Worm (Caenorhabditis elegans) whole organism, L1 larva: ENCODE results near the gene F10E7.2.

Experiments used
- C04F5.9 ChIP-seq: sonication (generic microtip); optimal IDR thresholded peaks from 2 replicates; lab custom pipeline; 2016; ENCODE audit warnings: missing genetic modification characterization, missing compliant biosample characterization
- C16A3.4 ChIP-seq: fragments of 150-350 bp; optimal IDR thresholded peaks from 2 replicates; lab custom pipeline; 2014; ENCODE audit warnings: missing biosample characterization, missing genetic modification characterization
- Y116A8C.19 ChIP-seq: sonication (generic microtip); optimal IDR thresholded peaks from 2 replicates; lab custom pipeline; 2016; ENCODE audit warnings: missing compliant biosample characterization, missing genetic modification characterization, borderline replicate concordance
- aha-1 ChIP-seq: fragments of 150-350 bp; optimal IDR thresholded peaks from 2 replicates; lab custom pipeline; 2014; ENCODE audit warnings: missing biosample characterization, missing genetic modification characterization
- alr-1 ChIP-seq: fragments of 200-800 bp; sonication (Bioruptor generic); optimal IDR thresholded peaks from 2 replicates; lab custom pipeline; 2018; ENCODE audit warnings: borderline replicate concordance, mild to moderate bottlenecking, missing genetic modification characterization, missing compliant biosample characterization
- blmp-1 ChIP-seq: fragments of 150-350 bp; optimal IDR thresholded peaks from 2 replicates; lab custom pipeline; 2014; ENCODE audit warnings: missing biosample characterization, missing genetic modification characterization
- elt-2 ChIP-seq: sonication (generic microtip); optimal IDR thresholded peaks from 2 replicates; lab custom pipeline; 2016; ENCODE audit warnings: missing genetic modification characterization, mild to moderate bottlenecking, inconsistent platforms, missing compliant biosample characterization, missing genetic modification reagents
- elt-3 ChIP-seq, 6 experiments: fragments of 150-350 bp in 1 of 6; sonication (generic microtip); optimal IDR thresholded peaks; 2 replicates each; lab custom pipeline; 2017 to 2018; ENCODE audit warnings: missing biosample characterization in 6 of 6, missing genetic modification characterization in 6 of 6, inconsistent platforms in 1 of 6
- grh-1 ChIP-seq: fragments of 200-800 bp; sonication (Bioruptor generic); IDR thresholded peaks from 2 replicates; pipeline ENCODE4 v1.3.6; 2022; ENCODE audit warnings: missing genetic modification reagents, missing genetic modification characterization, missing compliant biosample characterization
- hlh-4 ChIP-seq: sonication (generic microtip); optimal IDR thresholded peaks from 2 replicates; lab custom pipeline; 2016; ENCODE audit warnings: mild to moderate bottlenecking, missing genetic modification characterization, missing compliant biosample characterization
- isw-1 ChIP-seq: fragments of 200-800 bp; sonication (Bioruptor generic); IDR thresholded peaks from 2 replicates; pipeline ENCODE4 v1.3.6; 2022; ENCODE audit warnings: missing genetic modification characterization, missing compliant biosample characterization
- lin-13 ChIP-seq: fragments of 150-350 bp; optimal IDR thresholded peaks from 2 replicates; lab custom pipeline; 2014; ENCODE audit warnings: missing biosample characterization, missing genetic modification reagents, missing genetic modification characterization
- lin-14 ChIP-seq: fragments of 200-800 bp; sonication (Bioruptor generic); optimal IDR thresholded peaks from 2 replicates; lab custom pipeline; 2018; ENCODE audit warnings: mild to moderate bottlenecking, missing genetic modification characterization, moderate library complexity, missing compliant biosample characterization
- lin-15B ChIP-seq: fragments of 150-350 bp; sonication (generic microtip); optimal IDR thresholded peaks from 3 replicates; lab custom pipeline; 2014; ENCODE audit warnings: missing biosample characterization, missing genetic modification characterization
- lin-35 ChIP-seq, 2 experiments: fragments of 150-350 bp; optimal IDR thresholded peaks; 2 replicates each; lab custom pipeline; 2014; ENCODE audit warnings: missing biosample characterization in 2 of 2, missing genetic modification characterization in 2 of 2, missing genetic modification reagents in 2 of 2
- lsy-2 ChIP-seq, 2 experiments: fragments of 150-350 bp; optimal IDR thresholded peaks; 2 replicates each; lab custom pipeline; 2014; ENCODE audit warnings: missing biosample characterization in 2 of 2, missing genetic modification characterization in 2 of 2
- mab-9 ChIP-seq: fragments of 200-800 bp; sonication (Bioruptor generic); IDR thresholded peaks from 2 replicates; pipeline ENCODE4 v1.3.6; 2022; ENCODE audit warnings: missing genetic modification reagents, missing genetic modification characterization, missing compliant biosample characterization
- mef-2 ChIP-seq: fragments of 150-350 bp; optimal IDR thresholded peaks from 2 replicates; lab custom pipeline; 2014; ENCODE audit warnings: missing biosample characterization, missing genetic modification characterization
- mep-1 ChIP-seq: fragments of 150-350 bp; optimal IDR thresholded peaks from 2 replicates; lab custom pipeline; 2014; ENCODE audit warnings: missing biosample characterization, missing genetic modification characterization
- nhr-11 ChIP-seq: fragments of 150-350 bp; optimal IDR thresholded peaks from 2 replicates; lab custom pipeline; 2014; ENCODE audit warnings: missing biosample characterization, missing genetic modification characterization
- nhr-20 ChIP-seq: sonication (generic microtip); optimal IDR thresholded peaks from 2 replicates; lab custom pipeline; 2016; ENCODE audit warnings: mild to moderate bottlenecking, missing genetic modification characterization, missing compliant biosample characterization
- nhr-237 ChIP-seq: fragments of 150-350 bp; optimal IDR thresholded peaks from 2 replicates; lab custom pipeline; 2014; ENCODE audit warnings: missing biosample characterization, missing genetic modification characterization
- nhr-47 ChIP-seq: sonication (generic microtip); optimal IDR thresholded peaks from 2 replicates; lab custom pipeline; 2016; ENCODE audit warnings: mild to moderate bottlenecking, missing genetic modification characterization, moderate library complexity, missing compliant biosample characterization
- nhr-71 ChIP-seq: sonication (generic microtip); optimal IDR thresholded peaks from 2 replicates; lab custom pipeline; 2016; ENCODE audit warnings: mild to moderate bottlenecking, missing genetic modification characterization, moderate library complexity, missing compliant biosample characterization
- nhr-84 ChIP-seq: sonication (generic microtip); optimal IDR thresholded peaks from 2 replicates; lab custom pipeline; 2017; ENCODE audit warnings: missing biosample characterization, missing genetic modification characterization
- nhr-85 ChIP-seq: sonication (generic microtip); peaks from one replicate; lab custom pipeline; 2016; ENCODE audit warnings: missing genetic modification characterization, inconsistent platforms, missing compliant biosample characterization
- nhr-90 ChIP-seq: sonication (generic microtip); optimal IDR thresholded peaks from 2 replicates; lab custom pipeline; 2016; ENCODE audit warnings: mild to moderate bottlenecking, missing genetic modification characterization, missing compliant biosample characterization; ENCODE audit not compliant: poor library complexity
- pqm-1 ChIP-seq: sonication (generic microtip); optimal IDR thresholded peaks from 3 replicates; lab custom pipeline; 2017; ENCODE audit warnings: missing biosample characterization, missing genetic modification characterization
- snpc-4 ChIP-seq: fragments of 150-350 bp; optimal IDR thresholded peaks from 2 replicates; lab custom pipeline; 2014; ENCODE audit warnings: missing biosample characterization, missing genetic modification characterization
- snu-23 ChIP-seq: sonication (generic microtip); optimal IDR thresholded peaks from 2 replicates; lab custom pipeline; 2016; ENCODE audit warnings: missing genetic modification characterization, missing compliant biosample characterization
- swsn-7 ChIP-seq: sonication (generic microtip); optimal IDR thresholded peaks from 2 replicates; lab custom pipeline; 2016; ENCODE audit warnings: missing genetic modification characterization, missing compliant biosample characterization
- vab-15 ChIP-seq: sonication (generic microtip); optimal IDR thresholded peaks from 2 replicates; lab custom pipeline; 2017; ENCODE audit warnings: missing genotype, mild to moderate bottlenecking, missing genetic modification characterization, missing compliant biosample characterization
- xbp-1 ChIP-seq: sonication (generic microtip); optimal IDR thresholded peaks from 2 replicates; lab custom pipeline; 2016; ENCODE audit warnings: missing genetic modification characterization, missing compliant biosample characterization
- ztf-4 ChIP-seq: fragments of 150-350 bp; optimal IDR thresholded peaks from 2 replicates; lab custom pipeline; 2014; ENCODE audit warnings: missing biosample characterization, missing genetic modification characterization

Gene F10E7.2

DNA sequence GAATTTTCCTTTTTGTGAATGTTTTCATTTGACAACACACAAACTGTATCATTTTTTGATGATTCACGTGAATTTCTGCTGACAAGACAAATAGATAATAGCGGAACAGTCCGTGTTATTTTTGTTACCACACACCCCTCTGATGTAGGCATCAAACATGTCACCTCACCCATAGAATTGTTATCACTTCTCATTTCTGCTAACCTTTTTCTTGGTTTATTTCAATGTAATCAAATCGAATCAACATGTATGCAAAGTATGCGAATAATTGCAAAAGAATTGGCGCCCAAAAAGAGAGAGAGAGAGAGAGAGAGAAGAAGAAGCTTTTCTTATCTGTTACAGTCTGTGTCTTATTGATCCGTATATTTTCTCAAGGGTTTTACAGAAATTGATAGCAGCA, 35.4 kb downstream of the F10E7.2 start:
- TF ChIP-seq nhr-20 (peak; percentile 55), nhr-90 (tag; lab: Kevin White, UChicago) (peak; percentile 19), C16A3.4 (peak; percentile 4), mab-9 (GFP tag; lab: Robert Waterston, UW) (no peak), elt-3 (tag; optimal IDR thresholded peaks at IDR 0.05; lab: Kevin White, UChicago) (peak in 2 of 6 experiments; percentile 18 to 59), lsy-2 (tag; optimal IDR thresholded peaks at IDR 0.05; lab: Kevin White, UChicago) (peak in 1 of 2 experiments; percentile 8), pqm-1 (tag; lab: Kevin White, UChicago) (no peak), nhr-11 (no peak), lin-14 (GFP tag; lab: Kevin White, UChicago) (peak; percentile 40), lin-35 (GFP tag; optimal IDR thresholded peaks at IDR 0.05; lab: Kevin White, UChicago) (peak in 1 of 2 experiments; percentile 50), aha-1 (tag; lab: Kevin White, UChicago) (no peak), nhr-85 (peak; percentile 61), nhr-47 (tag; lab: Kevin White, UChicago) (no peak), Y116A8C.19 (tag; lab: Kevin White, UChicago) (no peak), nhr-237 (tag; lab: Kevin White, UChicago) (no peak), nhr-71 (tag; lab: Kevin White, UChicago) (peak; percentile 33), elt-2 (tag; lab: Kevin White, UChicago) (peak; percentile 83), grh-1 (GFP tag; lab: Robert Waterston, UW) (no peak), snu-23 (GFP tag; lab: Kevin White, UChicago) (peak; percentile 20), blmp-1 (peak; percentile 15)

DNA sequence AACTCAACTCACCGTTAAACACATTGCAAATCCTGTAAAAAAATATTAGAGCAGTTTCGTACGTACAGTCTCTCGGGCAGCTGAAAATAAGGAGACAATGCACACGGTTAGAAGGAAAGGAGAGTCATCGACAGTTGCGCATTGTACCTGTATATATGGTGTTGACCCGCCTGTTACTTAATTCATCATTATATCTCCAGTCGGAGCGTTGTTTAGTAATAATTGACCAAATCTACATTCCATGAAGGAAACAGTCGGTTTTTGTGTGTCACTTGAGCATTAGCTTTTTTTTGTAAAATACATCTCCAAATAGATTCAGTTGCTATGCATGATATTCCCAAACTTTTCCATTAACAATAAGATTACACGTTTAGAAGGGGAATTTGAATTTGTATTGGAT, 39.5 kb downstream of the F10E7.2 start, which contains the start of gene C27H5.12:
Gene C27H5.12, minus strand, starts transcription at position 101 of the 400 bp plus-strand sequence.
- TF ChIP-seq C04F5.9 (tag; lab: Kevin White, UChicago), result no peak
- TF ChIP-seq snpc-4 (tag; lab: Kevin White, UChicago), result no peak
- TF ChIP-seq Y116A8C.19 (tag; lab: Kevin White, UChicago), result no peak
- no peak for TF ChIP-seq vab-15 (tag; lab: Kevin White, UChicago)
- TF ChIP-seq hlh-4, result no peak
- TF ChIP-seq swsn-7 (tag; lab: Kevin White, UChicago), result no peak
- TF ChIP-seq nhr-20, result no peak
- no peak for TF ChIP-seq lsy-2 (tag; optimal IDR thresholded peaks at IDR 0.05; lab: Kevin White, UChicago)
- TF ChIP-seq mep-1 (tag; lab: Kevin White, UChicago), result no peak
- TF ChIP-seq mef-2 (tag; lab: Kevin White, UChicago), result no peak
- no peak for TF ChIP-seq xbp-1
- TF ChIP-seq nhr-11, result no peak
- no peak for TF ChIP-seq lin-13 (GFP tag; lab: Kevin White, UChicago)

ce11 chrII:7165749-7166148, 43.7 kb downstream of the F10E7.2 start, which contains the start of gene mfsd-13.2:
mfsd-13.2 (minus strand) TSS chrII:7165849.
- TF ChIP-seq nhr-85 (peak; percentile 26), alr-1 (tag; lab: Kevin White, UChicago) (no peak)

ce11 chrII:7166768-7167167, 44.7 kb downstream of the F10E7.2 start:
- TF ChIP-seq nhr-84 (tag; lab: Kevin White, UChicago) (no peak), lin-35 (GFP tag; optimal IDR thresholded peaks at IDR 0.05; lab: Kevin White, UChicago) (no peak), elt-2 (tag; lab: Kevin White, UChicago) (peak; percentile 55)

DNA sequence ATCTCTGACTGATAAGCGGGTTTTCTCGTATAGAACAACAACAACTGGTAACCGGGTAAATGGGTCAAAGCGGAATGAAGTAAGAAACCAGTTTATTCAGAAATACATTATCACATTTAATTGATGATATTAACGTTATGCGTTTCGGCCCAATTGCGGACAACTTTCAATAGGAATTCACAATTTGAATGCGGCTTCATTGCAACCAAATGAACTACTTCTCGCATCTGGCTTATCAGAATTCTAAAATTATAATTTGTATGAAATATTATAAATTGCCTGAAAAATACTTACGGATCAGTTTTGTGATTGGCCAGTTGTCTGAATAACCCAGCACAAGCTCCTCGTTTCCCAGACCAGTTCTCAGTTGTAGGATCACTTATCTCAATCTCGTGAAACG, 46.7 kb downstream of the F10E7.2 start, which contains the start of gene col-36:
Gene col-36, minus strand, starts transcription at position 101 of the 400 bp plus-strand sequence.
- no peak for TF ChIP-seq isw-1 (GFP tag; lab: Robert Waterston, UW)
- no peak for TF ChIP-seq lin-15B (tag; lab: Kevin White, UChicago)
- TF ChIP-seq ztf-4 (tag; lab: Kevin White, UChicago), result no peak
- TF ChIP-seq mep-1 (tag; lab: Kevin White, UChicago), result no peak
- TF ChIP-seq, all 84 proteins: peak for 0
